Fruit fly (Drosophila melanogaster) whole organism, embryonic: ENCODE results near the gene mRpS25.
A peak's percentile ranks its signal among the peaks of the same experiment; 100 is the strongest.

ENCODE experiments used
- Ada2b ChIP-seq: fragments of 200-800 bp; sonication (Bioruptor generic); IDR thresholded peaks from 2 replicates; pipeline ENCODE4 v1.3.6; 2022; ENCODE audit warnings: missing biosample characterization, missing genetic modification characterization
- CG1024 ChIP-seq: fragments of 200-800 bp; sonication (Bioruptor generic); IDR thresholded peaks from 2 replicates; pipeline ENCODE4 v1.3.6; 2022; ENCODE audit warnings: missing biosample characterization, missing genetic modification characterization
- CG10267 ChIP-seq: fragments of 200-800 bp; sonication (Bioruptor generic); optimal IDR thresholded peaks from 2 replicates; lab custom pipeline; 2018; ENCODE audit warnings: missing biosample characterization, mild to moderate bottlenecking, missing genetic modification characterization, moderate library complexity
- CG10979 ChIP-seq: fragments of 200-800 bp; sonication (Bioruptor generic); optimal IDR thresholded peaks from 2 replicates; lab custom pipeline; 2018; ENCODE audit warnings: missing biosample characterization, mild to moderate bottlenecking, missing genetic modification characterization, moderate library complexity
- CG13296 ChIP-seq: fragments of 200-800 bp; sonication (Bioruptor generic); optimal IDR thresholded peaks from 3 replicates; lab custom pipeline; 2018; ENCODE audit warnings: missing biosample characterization, mild to moderate bottlenecking, missing genetic modification characterization
- CG13424 ChIP-seq: fragments of 200-800 bp; sonication (Bioruptor generic); optimal IDR thresholded peaks from 2 replicates; lab custom pipeline; 2019; ENCODE audit warnings: missing biosample characterization, mild to moderate bottlenecking, missing genetic modification characterization, moderate library complexity
- CG17802 ChIP-seq: fragments of 200-800 bp; sonication (Bioruptor generic); optimal IDR thresholded peaks from 2 replicates; lab custom pipeline; 2018; ENCODE audit warnings: missing biosample characterization, mild to moderate bottlenecking, missing genetic modification characterization, moderate library complexity
- CG18599 ChIP-seq: fragments of 200-800 bp; sonication (Bioruptor generic); optimal IDR thresholded peaks from 3 replicates; lab custom pipeline; 2017; ENCODE audit warnings: missing biosample characterization, missing genetic modification characterization, mild to moderate bottlenecking, moderate library complexity, missing genetic modification reagents
- CG30020 ChIP-seq: fragments of 200-800 bp; optimal IDR thresholded peaks from 2 replicates; lab custom pipeline; 2019; ENCODE audit warnings: missing biosample characterization, mild to moderate bottlenecking, missing genetic modification characterization, moderate library complexity
- CG3847 ChIP-seq: fragments of 200-800 bp; sonication (Bioruptor generic); IDR thresholded peaks from 2 replicates; pipeline ENCODE4 v1.3.6; 2022; ENCODE audit warnings: missing biosample characterization, missing genetic modification characterization
- CG6854 ChIP-seq: fragments of 200-800 bp; sonication (Bioruptor generic); optimal IDR thresholded peaks from 3 replicates; lab custom pipeline; 2017; ENCODE audit warnings: missing biosample characterization, mild to moderate bottlenecking, missing genetic modification characterization
- CG8359 ChIP-seq: fragments of 200-800 bp; sonication (Bioruptor generic); optimal IDR thresholded peaks from 2 replicates; lab custom pipeline; 2017; ENCODE audit warnings: missing biosample characterization, mild to moderate bottlenecking, missing genetic modification characterization, borderline replicate concordance
- Dek ChIP-seq: fragments of 200-800 bp; sonication (Bioruptor generic); optimal IDR thresholded peaks from 3 replicates; lab custom pipeline; 2019; ENCODE audit warnings: missing biosample characterization, mild to moderate bottlenecking, missing genetic modification characterization, moderate library complexity
- Gsc ChIP-seq: fragments of 200-800 bp; sonication (Bioruptor generic); IDR thresholded peaks from 2 replicates; pipeline ENCODE4 v1.3.6; 2022; ENCODE audit warnings: missing biosample characterization, missing genetic modification characterization
- Hmr ChIP-seq: fragments of 200-800 bp; sonication (Bioruptor generic); optimal IDR thresholded peaks from 3 replicates; lab custom pipeline; 2017; ENCODE audit warnings: mild to moderate bottlenecking, missing biosample characterization, missing genetic modification reagents, missing genetic modification characterization
- Hr3 ChIP-seq: fragments of 200-800 bp; sonication (Bioruptor generic); optimal IDR thresholded peaks from 3 replicates; lab custom pipeline; 2016; ENCODE audit warnings: missing biosample characterization, missing genetic modification characterization
- Lhr ChIP-seq: fragments of 200-800 bp; sonication (Bioruptor generic); optimal IDR thresholded peaks from 3 replicates; lab custom pipeline; 2017; ENCODE audit warnings: mild to moderate bottlenecking, missing biosample characterization, missing genetic modification reagents, missing genetic modification characterization
- Neu2 ChIP-seq: fragments of 200-800 bp; sonication (Bioruptor generic); optimal IDR thresholded peaks from 3 replicates; lab custom pipeline; 2016; ENCODE audit warnings: missing biosample characterization, missing genetic modification characterization, borderline replicate concordance
- NfI ChIP-seq: fragments of 200-800 bp; sonication (Bioruptor generic); optimal IDR thresholded peaks from 3 replicates; lab custom pipeline; 2018; ENCODE audit warnings: missing biosample characterization, mild to moderate bottlenecking, missing genetic modification characterization, moderate library complexity
- Oli ChIP-seq: fragments of 200-800 bp; sonication (Bioruptor generic); optimal IDR thresholded peaks from 2 replicates; lab custom pipeline; 2018; ENCODE audit warnings: missing biosample characterization, mild to moderate bottlenecking, missing genetic modification characterization, moderate library complexity
- Optix ChIP-seq: fragments of 200-800 bp; sonication (Bioruptor generic); IDR thresholded peaks from 3 replicates; pipeline ENCODE4 v1.3.6; 2022; ENCODE audit warnings: missing biosample characterization, missing genetic modification characterization
- Pdp1 ChIP-seq, 2 experiments: fragments of 200-800 bp; sonication (Bioruptor generic); optimal IDR thresholded peaks; 3 replicates each; lab custom pipeline; 2016; ENCODE audit warnings: missing biosample characterization in 2 of 2, missing genetic modification characterization in 2 of 2, mild to moderate bottlenecking in 1 of 2, moderate library complexity in 1 of 2
- Rfx ChIP-seq: fragments of 200-800 bp; sonication (Bioruptor generic); IDR thresholded peaks from 2 replicates; pipeline ENCODE4 v1.3.6; 2022; ENCODE audit warnings: missing biosample characterization, missing genetic modification characterization
- Sox100B ChIP-seq: fragments of 200-800 bp; sonication (Bioruptor generic); optimal IDR thresholded peaks from 3 replicates; lab custom pipeline; 2018; ENCODE audit warnings: missing biosample characterization, mild to moderate bottlenecking, missing genetic modification characterization
- Sox102F ChIP-seq: fragments of 200-800 bp; sonication (Bioruptor generic); optimal IDR thresholded peaks from 2 replicates; lab custom pipeline; 2018; ENCODE audit warnings: missing biosample characterization, mild to moderate bottlenecking, missing genetic modification characterization, moderate library complexity
- ase ChIP-seq: fragments of 200-800 bp; sonication (Bioruptor generic); IDR thresholded peaks from 3 replicates; pipeline ENCODE4 v1.3.6; 2022; ENCODE audit warnings: missing biosample characterization, missing genetic modification characterization
- chif ChIP-seq, 2 experiments: fragments of 200-800 bp; sonication (Bioruptor generic); optimal IDR thresholded peaks; 3 replicates each; lab custom pipeline; 2016; ENCODE audit warnings: missing biosample characterization in 2 of 2, missing genetic modification characterization in 2 of 2
- danr ChIP-seq: fragments of 200-800 bp; sonication (Bioruptor generic); IDR thresholded peaks from 2 replicates; pipeline ENCODE4 v1.3.6; 2022; ENCODE audit warnings: missing biosample characterization, missing genetic modification characterization
- ewg ChIP-seq: fragments of 200-800 bp; sonication (Bioruptor generic); optimal IDR thresholded peaks from 3 replicates; lab custom pipeline; 2017; ENCODE audit warnings: mild to moderate bottlenecking, missing biosample characterization, missing genetic modification reagents, missing genetic modification characterization
- ftz-f1 ChIP-seq: fragments of 200-800 bp; sonication (Bioruptor generic); optimal IDR thresholded peaks from 2 replicates; lab custom pipeline; 2016; ENCODE audit warnings: missing biosample characterization, missing genetic modification characterization
- hbn ChIP-seq: fragments of 200-800 bp; sonication (Bioruptor generic); IDR thresholded peaks from 2 replicates; pipeline ENCODE4 v1.3.6; 2022; ENCODE audit warnings: missing biosample characterization, missing genetic modification characterization; ENCODE audit not compliant: partially characterized antibody
- lilli ChIP-seq: fragments of 200-800 bp; sonication (Bioruptor generic); optimal IDR thresholded peaks from 3 replicates; lab custom pipeline; 2016; ENCODE audit warnings: missing biosample characterization, missing genetic modification characterization
- mirr ChIP-seq: fragments of 200-800 bp; sonication (Bioruptor generic); optimal IDR thresholded peaks from 3 replicates; lab custom pipeline; 2018; ENCODE audit warnings: missing biosample characterization, mild to moderate bottlenecking, missing genetic modification characterization
- oc ChIP-seq: fragments of 200-800 bp; sonication (Bioruptor generic); optimal IDR thresholded peaks from 2 replicates; lab custom pipeline; 2018; ENCODE audit warnings: missing biosample characterization, mild to moderate bottlenecking, missing genetic modification characterization, moderate library complexity
- odd ChIP-seq: fragments of 200-800 bp; sonication (Bioruptor generic); optimal IDR thresholded peaks from 2 replicates; lab custom pipeline; 2017; ENCODE audit warnings: missing biosample characterization, mild to moderate bottlenecking, missing genetic modification characterization
- otp ChIP-seq: fragments of 200-800 bp; sonication (Bioruptor generic); IDR thresholded peaks from 3 replicates; pipeline ENCODE4, ENCODE4 v1.3.6; 2022; ENCODE audit warnings: missing biosample characterization, missing genetic modification characterization
- pan ChIP-seq, 4 experiments: fragments of >200 bp in 3 of 4; fragments of 200-800 bp in 1 of 4; sonication (Bioruptor generic) in 1 of 4; optimal IDR thresholded peaks in 3 of 4; IDR thresholded peaks in 1 of 4; 2 replicates each; pipeline versions ENCODE4 v1.3.6 to Lab custom; 2017 to 2022; ENCODE audit warnings: missing biosample characterization in 2 of 4, missing genetic modification characterization in 2 of 4, mixed read lengths in 1 of 4
- pnt ChIP-seq: fragments of 200-800 bp; sonication (Bioruptor generic); optimal IDR thresholded peaks from 3 replicates; lab custom pipeline; 2016; ENCODE audit warnings: missing biosample characterization, missing genetic modification characterization
- pum ChIP-seq: fragments of 200-800 bp; sonication (Bioruptor generic); optimal IDR thresholded peaks from 2 replicates; lab custom pipeline; 2016; ENCODE audit warnings: missing biosample characterization, missing genetic modification characterization
- ranshi ChIP-seq: fragments of 200-800 bp; sonication (Bioruptor generic); IDR thresholded peaks from 2 replicates; pipeline ENCODE4 v1.3.6; 2022; ENCODE audit warnings: missing biosample characterization, missing genetic modification characterization
- sima ChIP-seq: fragments of 200-800 bp; sonication (Bioruptor generic); optimal IDR thresholded peaks from 2 replicates; lab custom pipeline; 2016; ENCODE audit warnings: missing biosample characterization, missing genetic modification characterization
- slbo ChIP-seq: fragments of 200-800 bp; sonication (Bioruptor generic); IDR thresholded peaks from 2 replicates; pipeline ENCODE4 v1.3.6; 2022; ENCODE audit warnings: missing biosample characterization, missing genetic modification characterization
- slp2 ChIP-seq: fragments of 200-800 bp; sonication (Bioruptor generic); optimal IDR thresholded peaks from 2 replicates; lab custom pipeline; 2016; ENCODE audit warnings: missing biosample characterization, missing genetic modification characterization
- trem ChIP-seq: fragments of 200-800 bp; optimal IDR thresholded peaks from 3 replicates; lab custom pipeline; 2019; ENCODE audit warnings: missing biosample characterization, mild to moderate bottlenecking, missing genetic modification characterization, moderate library complexity
- ttk ChIP-seq: fragments of 200-800 bp; sonication (Bioruptor generic); IDR thresholded peaks from 2 replicates; pipeline ENCODE4 v2.1.2; 2022; ENCODE audit warnings: missing biosample characterization, missing genetic modification characterization
- twi ChIP-seq: fragments of 200-800 bp; optimal IDR thresholded peaks from 2 replicates; lab custom pipeline; 2019; ENCODE audit warnings: missing biosample characterization, mild to moderate bottlenecking, missing genetic modification characterization, moderate library complexity
- unpg ChIP-seq: fragments of 200-800 bp; sonication (Bioruptor generic); optimal IDR thresholded peaks from 3 replicates; lab custom pipeline; 2018; ENCODE audit warnings: missing biosample characterization, mild to moderate bottlenecking, missing genetic modification characterization, moderate library complexity
- vvl ChIP-seq: fragments of 200-800 bp; sonication (Bioruptor generic); IDR thresholded peaks from 2 replicates; pipeline ENCODE4 v1.3.6; 2022; ENCODE audit warnings: missing biosample characterization, missing genetic modification characterization
- wek ChIP-seq: fragments of 200-800 bp; sonication (Bioruptor generic); optimal IDR thresholded peaks from 3 replicates; lab custom pipeline; 2018; ENCODE audit warnings: missing biosample characterization, mild to moderate bottlenecking, missing genetic modification characterization, moderate library complexity

Gene mRpS25

DNA sequence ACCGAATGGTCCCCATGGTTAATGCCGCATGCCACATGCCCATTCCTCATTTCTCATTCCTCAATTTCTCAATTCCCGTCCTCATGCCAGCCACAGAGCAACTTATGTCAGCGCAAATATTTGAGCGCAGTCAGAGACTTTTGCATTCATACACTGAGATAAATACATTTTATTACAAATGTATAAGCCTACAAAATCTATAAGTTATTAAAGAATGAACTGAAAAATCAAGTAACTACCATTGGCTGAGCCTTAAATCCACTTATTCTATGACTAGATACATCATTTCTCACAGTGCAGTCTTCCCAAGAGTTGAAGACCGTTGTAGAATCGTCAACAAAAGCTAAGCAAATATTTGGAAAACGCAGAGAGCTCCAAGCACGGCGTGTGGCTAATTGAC is 39.4 kb upstream of the mRpS25 start (continued):
- TF ChIP-seq ase (GFP tag; lab: Robert Waterston, UW), result 0 out of 3 replicates have a peak, but pooled peaks have one; percentile 11
- TF ChIP-seq chif (GFP tag; optimal IDR thresholded peaks at IDR 0.05; lab: Kevin White, UChicago), result peak; percentile 33 to 46
- TF ChIP-seq slbo (GFP tag; lab: Robert Waterston, UW), result peak; percentile 34; the same call in 1 of the 2 replicates
- TF ChIP-seq CG8359 (GFP tag; lab: Kevin White, UChicago), result peak; percentile 13
- TF ChIP-seq pan (optimal IDR thresholded peaks at IDR 0.05; lab: Kevin White, UChicago), result no peak
- TF ChIP-seq pan (GFP tag; optimal IDR thresholded peaks at IDR 0.05 in 1 of 2, IDR thresholded peaks at IDR 0.05 in 1 of 2), result peak in 1 of 2 experiments; percentile 34
- TF ChIP-seq Ada2b (GFP tag; lab: Robert Waterston, UW), result no peak
- TF ChIP-seq twi (tag; lab: Kevin White, UChicago), result peak; percentile 18
- peak; percentile 54 for TF ChIP-seq Sox100B (GFP tag; lab: Kevin White, UChicago)
- no peak for TF ChIP-seq Rfx
- no peak for TF ChIP-seq ranshi (GFP tag; lab: Robert Waterston, UW)
- peak; percentile 40; the same call in 1 of the 2 replicates for TF ChIP-seq CG1024 (GFP tag; lab: Robert Waterston, UW)
- peak; percentile 54 for TF ChIP-seq unpg (GFP tag; lab: Kevin White, UChicago)
- TF ChIP-seq vvl, result 0 out of 2 replicates have a peak, but pooled peaks have one; percentile 13
- no peak for TF ChIP-seq CG3847 (GFP tag; lab: Robert Waterston, UW)
- no peak for TF ChIP-seq CG17802 (tag; lab: Kevin White, UChicago)
- TF ChIP-seq Pdp1 (GFP tag; optimal IDR thresholded peaks at IDR 0.05; lab: Kevin White, UChicago), result peak in 1 of 2 experiments; percentile 15
- TF ChIP-seq ftz-f1 (GFP tag; lab: Kevin White, UChicago), result no peak
- TF ChIP-seq Lhr, result peak; percentile 14
- no peak for TF ChIP-seq danr (GFP tag; lab: Robert Waterston, UW)
- TF ChIP-seq lilli (GFP tag; lab: Kevin White, UChicago), result no peak
- TF ChIP-seq pnt, result peak; percentile 34
- peak; percentile 29 for TF ChIP-seq CG10267
- peak; percentile 42 for TF ChIP-seq ewg (GFP tag; lab: Kevin White, UChicago)
- TF ChIP-seq CG13296 (GFP tag; lab: Kevin White, UChicago), result no peak
- peak; percentile 28 for TF ChIP-seq pum (GFP tag; lab: Kevin White, UChicago)
- no peak for TF ChIP-seq CG30020 (tag; lab: Kevin White, UChicago)
- peak; percentile 18 for TF ChIP-seq CG18599 (GFP tag; lab: Kevin White, UChicago)
- no peak for TF ChIP-seq CG6854
- no peak for TF ChIP-seq sima (GFP tag; lab: Kevin White, UChicago)
- no peak for TF ChIP-seq Gsc (GFP tag; lab: Robert Waterston, UW)
- no peak for TF ChIP-seq hbn (GFP tag; lab: Robert Waterston, UW)
- TF ChIP-seq Optix, result no peak
- peak; percentile 5 for TF ChIP-seq odd (GFP tag; lab: Kevin White, UChicago)
- peak; percentile 55 for TF ChIP-seq CG10979
- TF ChIP-seq CG13424 (tag; lab: Kevin White, UChicago), result peak; percentile 48
- peak; percentile 2 for TF ChIP-seq wek (GFP tag; lab: Kevin White, UChicago)
- TF ChIP-seq Sox102F (GFP tag; lab: Kevin White, UChicago), result peak; percentile 66
- no peak for TF ChIP-seq Neu2 (GFP tag; lab: Kevin White, UChicago)
- TF ChIP-seq NfI (GFP tag; lab: Kevin White, UChicago), result peak; percentile 35
- peak; percentile 53 for TF ChIP-seq Oli (tag; lab: Kevin White, UChicago)
- TF ChIP-seq ttk (GFP tag; lab: Robert Waterston, UW), result peak; percentile 36; the same call in 1 of the 2 replicates
- TF ChIP-seq oc, result peak; percentile 11
- TF ChIP-seq slp2 (GFP tag; lab: Kevin White, UChicago), result peak; percentile 34
- TF ChIP-seq Hr3 (GFP tag; lab: Kevin White, UChicago), result no peak
- 0 out of 3 replicates have a peak, but pooled peaks have one; percentile 45 for TF ChIP-seq otp (GFP tag; lab: Robert Waterston, UW)
- TF ChIP-seq Hmr (GFP tag; lab: Kevin White, UChicago), result no peak
- peak; percentile 34 for TF ChIP-seq trem (tag; lab: Kevin White, UChicago)
- no peak for TF ChIP-seq mirr (GFP tag; lab: Kevin White, UChicago)
- no peak for TF ChIP-seq Dek (tag; lab: Kevin White, UChicago)
